Fruit fly (Drosophila melanogaster) S2 (cell line): ENCODE measurements around the gene SdhD.

Experiments
- CG8478 ChIP-seq: fragments of >200 bp; optimal IDR thresholded peaks from 2 replicates; lab custom pipeline; 2018
- CTCF ChIP-seq, 2 experiments: fragments of >200 bp; optimal IDR thresholded peaks; 2 replicates each; lab custom pipeline; 2018

SdhD gene

dm6 chr3R:23735648-23736047 lies 24.8 kb downstream of the SdhD start:
- no peak for TF ChIP-seq CG8478 (lab: Kevin White, UChicago)
- no peak for TF ChIP-seq CTCF (optimal IDR thresholded peaks at IDR 0.05; lab: Kevin White, UChicago)

dm6 chr3R:23734573-23735404 lies 25.6 kb downstream of the SdhD start:
- TF ChIP-seq CG8478 (lab: Kevin White, UChicago) (no peak), CTCF (optimal IDR thresholded peaks at IDR 0.05; lab: Kevin White, UChicago) (no peak)

dm6 chr3R:23733771-23734170 lies 26.6 kb downstream of the SdhD start:
- TF ChIP-seq CG8478 (lab: Kevin White, UChicago) = no peak
- TF ChIP-seq CTCF (optimal IDR thresholded peaks at IDR 0.05; lab: Kevin White, UChicago) = no peak

dm6 chr3R:23732990-23733512 lies 27.3 kb downstream of the SdhD start, which contains the start of the genes Hmgcr and Rpn9:
Gene Hmgcr, plus strand, starts transcription at chr3R:23733324.
Gene Rpn9, minus strand, starts transcription at chr3R:23733462.
- TF ChIP-seq CG8478 (lab: Kevin White, UChicago) (no peak), CTCF (optimal IDR thresholded peaks at IDR 0.05; lab: Kevin White, UChicago) (no peak)

- no peak for TF ChIP-seq CTCF (optimal IDR thresholded peaks at IDR 0.05; lab: Kevin White, UChicago)
Observed at dm6 chr3R:23732533-23732932, 27.9 kb downstream of the SdhD start.

dm6 chr3R:23730472-23730801 lies 30.0 kb downstream of the SdhD start:
- no peak for TF ChIP-seq CTCF (optimal IDR thresholded peaks at IDR 0.05; lab: Kevin White, UChicago)
- no peak for TF ChIP-seq CG8478 (lab: Kevin White, UChicago)

dm6 chr3R:23729632-23730471 lies 30.5 kb downstream of the SdhD start:
- TF ChIP-seq CTCF (optimal IDR thresholded peaks at IDR 0.05; lab: Kevin White, UChicago) = no peak
- TF ChIP-seq CG8478 (lab: Kevin White, UChicago) = no peak

- TF ChIP-seq CG8478 (lab: Kevin White, UChicago) = no peak
- no peak for TF ChIP-seq CTCF (optimal IDR thresholded peaks at IDR 0.05; lab: Kevin White, UChicago)
Observed at dm6 chr3R:23729066-23729465, 31.3 kb downstream of the SdhD start.

- TF ChIP-seq CTCF (optimal IDR thresholded peaks at IDR 0.05; lab: Kevin White, UChicago) (no peak), CG8478 (lab: Kevin White, UChicago) (no peak)
Observed at dm6 chr3R:23728086-23728485, 32.3 kb downstream of the SdhD start.

- TF ChIP-seq CG8478 (lab: Kevin White, UChicago) (no peak), CTCF (optimal IDR thresholded peaks at IDR 0.05; lab: Kevin White, UChicago) (no peak)
Observed at dm6 chr3R:23727657-23728056, 32.7 kb downstream of the SdhD start.

- TF ChIP-seq CTCF (optimal IDR thresholded peaks at IDR 0.05; lab: Kevin White, UChicago) = no peak
- TF ChIP-seq CG8478 (lab: Kevin White, UChicago) = no peak
Observed at dm6 chr3R:23726740-23727139, 33.7 kb downstream of the SdhD start.

- TF ChIP-seq CG8478 (lab: Kevin White, UChicago) (no peak), CTCF (optimal IDR thresholded peaks at IDR 0.05; lab: Kevin White, UChicago) (no peak)
Observed at dm6 chr3R:23725711-23726349, 34.6 kb downstream of the SdhD start.

- TF ChIP-seq CG8478 (lab: Kevin White, UChicago) (no peak), CTCF (optimal IDR thresholded peaks at IDR 0.05; lab: Kevin White, UChicago) (no peak)
Observed at dm6 chr3R:23724843-23725506, 35.4 kb downstream of the SdhD start.
